Worm (Caenorhabditis elegans) whole organism, L1 larva: ENCODE measurements around the gene ugt-10.
A peak's percentile ranks its signal among the peaks of the same experiment; 100 is the strongest.

Experiments used
- C04F5.9 ChIP-seq: sonication (generic microtip); optimal IDR thresholded peaks from 2 replicates; lab custom pipeline; 2016; ENCODE audit warnings: missing genetic modification characterization, missing compliant biosample characterization
- C34B4.2 ChIP-seq: sonication (generic microtip); optimal IDR thresholded peaks from 2 replicates; lab custom pipeline; 2017; ENCODE audit warnings: mild to moderate bottlenecking, missing genetic modification characterization, missing compliant biosample characterization
- F16B12.6 ChIP-seq: fragments of 150-350 bp; optimal IDR thresholded peaks from 2 replicates; lab custom pipeline; 2014; ENCODE audit warnings: missing biosample characterization, missing genetic modification characterization
- Y116A8C.19 ChIP-seq: sonication (generic microtip); optimal IDR thresholded peaks from 2 replicates; lab custom pipeline; 2016; ENCODE audit warnings: missing compliant biosample characterization, missing genetic modification characterization, borderline replicate concordance
- aha-1 ChIP-seq: fragments of 150-350 bp; optimal IDR thresholded peaks from 2 replicates; lab custom pipeline; 2014; ENCODE audit warnings: missing biosample characterization, missing genetic modification characterization
- alr-1 ChIP-seq: fragments of 200-800 bp; sonication (Bioruptor generic); optimal IDR thresholded peaks from 2 replicates; lab custom pipeline; 2018; ENCODE audit warnings: borderline replicate concordance, mild to moderate bottlenecking, missing genetic modification characterization, missing compliant biosample characterization
- ama-1 ChIP-seq: fragments of 150-350 bp; optimal IDR thresholded peaks from 2 replicates; lab custom pipeline; 2014
- blmp-1 ChIP-seq: fragments of 150-350 bp; optimal IDR thresholded peaks from 2 replicates; lab custom pipeline; 2014; ENCODE audit warnings: missing biosample characterization, missing genetic modification characterization
- ceh-82 ChIP-seq, 3 experiments: fragments of 150-350 bp in 1 of 3; sonication (generic microtip) in 2 of 3; optimal IDR thresholded peaks; 2 replicates each; lab custom pipeline; 2014 to 2017; ENCODE audit warnings: missing biosample characterization in 3 of 3, missing genetic modification characterization in 3 of 3
- ceh-88 ChIP-seq: fragments of 200-800 bp; sonication (Bioruptor generic); IDR thresholded peaks from 2 replicates; pipeline ENCODE4 v1.3.6; 2022; ENCODE audit warnings: missing genetic modification characterization, missing compliant biosample characterization
- ceh-90 ChIP-seq: sonication (generic microtip); optimal IDR thresholded peaks from 2 replicates; lab custom pipeline; 2016; ENCODE audit warnings: missing genetic modification characterization, missing compliant biosample characterization
- dpl-1 ChIP-seq, 3 experiments: fragments of 150-350 bp in 2 of 3; sonication (generic microtip) in 1 of 3; optimal IDR thresholded peaks; 2 replicates each; lab custom pipeline; 2014 to 2017; ENCODE audit warnings: missing biosample characterization in 3 of 3, missing genetic modification characterization in 3 of 3, missing genetic modification reagents in 3 of 3
- efl-1 ChIP-seq, 4 experiments: fragments of 150-350 bp; optimal IDR thresholded peaks in 3 of 4; peaks in 1 of 4; 1 replicate in 1 of 4; 2 replicates in 3 of 4; lab custom pipeline; 2014; ENCODE audit warnings: missing biosample characterization in 2 of 4, missing genetic modification characterization in 2 of 4, missing genetic modification reagents in 2 of 4
- efl-3 ChIP-seq: fragments of 200-800 bp; sonication (Bioruptor generic); optimal IDR thresholded peaks from 2 replicates; lab custom pipeline; 2018; ENCODE audit warnings: mild to moderate bottlenecking, missing genetic modification characterization, missing compliant biosample characterization
- egl-27 ChIP-seq, 2 experiments: fragments of 150-350 bp in 1 of 2; sonication (generic microtip); optimal IDR thresholded peaks; 3 replicates each; lab custom pipeline; 2017 to 2018; ENCODE audit warnings: missing biosample characterization in 2 of 2, missing genetic modification characterization in 2 of 2, missing genetic modification reagents in 2 of 2
- elt-2 ChIP-seq: sonication (generic microtip); optimal IDR thresholded peaks from 2 replicates; lab custom pipeline; 2016; ENCODE audit warnings: missing genetic modification characterization, mild to moderate bottlenecking, inconsistent platforms, missing compliant biosample characterization, missing genetic modification reagents
- fos-1 ChIP-seq: fragments of 150-350 bp; optimal IDR thresholded peaks from 2 replicates; lab custom pipeline; 2014; ENCODE audit warnings: missing biosample characterization, missing genetic modification characterization
- grh-1 ChIP-seq: fragments of 200-800 bp; sonication (Bioruptor generic); IDR thresholded peaks from 2 replicates; pipeline ENCODE4 v1.3.6; 2022; ENCODE audit warnings: missing genetic modification reagents, missing genetic modification characterization, missing compliant biosample characterization
- hpl-2 ChIP-seq: fragments of 150-350 bp; optimal IDR thresholded peaks from 2 replicates; lab custom pipeline; 2014; ENCODE audit warnings: missing biosample characterization, missing genetic modification reagents, missing genetic modification characterization
- jun-1 ChIP-seq: fragments of 150-350 bp; optimal IDR thresholded peaks from 2 replicates; lab custom pipeline; 2014; ENCODE audit warnings: missing biosample characterization, missing genetic modification reagents, missing genetic modification characterization
- lin-35 ChIP-seq, 2 experiments: fragments of 150-350 bp; optimal IDR thresholded peaks; 2 replicates each; lab custom pipeline; 2014; ENCODE audit warnings: missing biosample characterization in 2 of 2, missing genetic modification characterization in 2 of 2, missing genetic modification reagents in 2 of 2
- lin-39 ChIP-seq: fragments of 150-350 bp; optimal IDR thresholded peaks from 2 replicates; lab custom pipeline; 2014; ENCODE audit warnings: missing biosample characterization, missing genetic modification reagents, missing genetic modification characterization
- lir-3 ChIP-seq: sonication (generic microtip); optimal IDR thresholded peaks from 2 replicates; lab custom pipeline; 2016; ENCODE audit warnings: mild to moderate bottlenecking, missing genetic modification characterization, moderate library complexity, missing compliant biosample characterization; ENCODE audit not compliant: poor library complexity
- mab-9 ChIP-seq: fragments of 200-800 bp; sonication (Bioruptor generic); IDR thresholded peaks from 2 replicates; pipeline ENCODE4 v1.3.6; 2022; ENCODE audit warnings: missing genetic modification reagents, missing genetic modification characterization, missing compliant biosample characterization
- nhr-237 ChIP-seq: fragments of 150-350 bp; optimal IDR thresholded peaks from 2 replicates; lab custom pipeline; 2014; ENCODE audit warnings: missing biosample characterization, missing genetic modification characterization
- nhr-76 ChIP-seq: sonication (generic microtip); optimal IDR thresholded peaks from 2 replicates; lab custom pipeline; 2017; ENCODE audit warnings: missing biosample characterization, missing genetic modification characterization
- nhr-77 ChIP-seq: fragments of 150-350 bp; optimal IDR thresholded peaks from 2 replicates; lab custom pipeline; 2014; ENCODE audit warnings: missing biosample characterization, missing genetic modification characterization
- nhr-85 ChIP-seq: sonication (generic microtip); peaks from one replicate; lab custom pipeline; 2016; ENCODE audit warnings: missing genetic modification characterization, inconsistent platforms, missing compliant biosample characterization
- nhr-90 ChIP-seq: sonication (generic microtip); optimal IDR thresholded peaks from 2 replicates; lab custom pipeline; 2016; ENCODE audit warnings: mild to moderate bottlenecking, missing genetic modification characterization, missing compliant biosample characterization; ENCODE audit not compliant: poor library complexity
- rnt-1 ChIP-seq: sonication (generic microtip); optimal IDR thresholded peaks from 2 replicates; lab custom pipeline; 2016; ENCODE audit warnings: mild to moderate bottlenecking, missing genetic modification characterization, moderate library complexity, missing compliant biosample characterization
- snu-23 ChIP-seq: sonication (generic microtip); optimal IDR thresholded peaks from 2 replicates; lab custom pipeline; 2016; ENCODE audit warnings: missing genetic modification characterization, missing compliant biosample characterization
- sptf-1 ChIP-seq: fragments of 150-350 bp; optimal IDR thresholded peaks from 2 replicates; lab custom pipeline; 2014; ENCODE audit warnings: missing biosample characterization, missing genetic modification characterization
- sup-37 ChIP-seq: fragments of 200-800 bp; sonication (Bioruptor generic); optimal IDR thresholded peaks from 2 replicates; lab custom pipeline; 2018; ENCODE audit warnings: mild to moderate bottlenecking, missing genetic modification characterization, missing compliant biosample characterization
- tbx-2 ChIP-seq: sonication (generic microtip); optimal IDR thresholded peaks from 2 replicates; lab custom pipeline; 2016; ENCODE audit warnings: missing genetic modification characterization, missing compliant biosample characterization
- unc-30 ChIP-seq: sonication (generic microtip); optimal IDR thresholded peaks from 2 replicates; lab custom pipeline; 2017; ENCODE audit warnings: missing biosample characterization, missing genetic modification characterization
- vab-15 ChIP-seq: sonication (generic microtip); optimal IDR thresholded peaks from 2 replicates; lab custom pipeline; 2017; ENCODE audit warnings: missing genotype, mild to moderate bottlenecking, missing genetic modification characterization, missing compliant biosample characterization

The ugt-10 gene

DNA sequence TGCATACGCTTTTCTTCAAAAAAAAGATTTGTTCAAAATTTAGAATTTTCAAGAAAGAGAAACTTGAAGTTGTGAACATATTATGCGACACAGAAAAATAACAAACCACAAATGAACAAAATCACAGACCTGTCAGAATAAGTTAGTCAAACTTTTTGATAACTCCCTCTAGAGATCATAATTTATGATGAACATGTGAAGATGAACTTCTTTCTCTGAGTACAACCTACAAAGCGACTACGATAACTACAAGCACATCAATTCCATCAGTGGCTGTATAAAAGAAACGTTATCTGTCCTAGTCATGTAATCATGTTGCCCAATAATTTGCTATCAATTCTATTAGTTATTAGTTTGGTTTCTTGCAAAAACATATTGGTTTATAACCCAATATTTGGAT is 4.2 kb downstream of the ugt-10 start, which contains the start of gene ugt-9 (continued):
- TF ChIP-seq nhr-77 (tag; lab: Kevin White, UChicago) (peak; percentile 22), hpl-2 (GFP tag; lab: Kevin White, UChicago) (no peak), rnt-1 (tag; lab: Kevin White, UChicago) (no peak), dpl-1 (GFP tag; optimal IDR thresholded peaks at IDR 0.05; lab: Kevin White, UChicago) (no peak), nhr-85 (tag; lab: Kevin White, UChicago) (peak; percentile 84), sptf-1 (tag; lab: Kevin White, UChicago) (no peak), nhr-76 (peak; percentile 77), efl-3 (no peak), lin-35 (GFP tag; optimal IDR thresholded peaks at IDR 0.05; lab: Kevin White, UChicago) (peak in 1 of 2 experiments; percentile 7), lin-39 (tag; lab: Kevin White, UChicago) (no peak), ceh-82 (tag; optimal IDR thresholded peaks at IDR 0.05; lab: Kevin White, UChicago) (no peak), aha-1 (no peak), nhr-90 (peak; percentile 39), unc-30 (no peak), vab-15 (tag; lab: Kevin White, UChicago) (no peak), ceh-88 (GFP tag; lab: Robert Waterston, UW) (no peak), tbx-2 (peak; percentile 41), fos-1 (tag; lab: Kevin White, UChicago) (no peak), ceh-90 (tag; lab: Kevin White, UChicago) (no peak), jun-1 (tag; lab: Kevin White, UChicago) (no peak), F16B12.6 (tag; lab: Kevin White, UChicago) (no peak)

- TF ChIP-seq snu-23 (GFP tag; lab: Kevin White, UChicago) = no peak
- TF ChIP-seq mab-9 (GFP tag; lab: Robert Waterston, UW) = no peak
- TF ChIP-seq aha-1 = no peak
- TF ChIP-seq grh-1 (GFP tag; lab: Robert Waterston, UW) = no peak
- TF ChIP-seq ama-1 (lab: Kevin White, UChicago) = no peak
- TF ChIP-seq hpl-2 (GFP tag; lab: Kevin White, UChicago) = no peak
- no peak for TF ChIP-seq nhr-237 (tag; lab: Kevin White, UChicago)
- TF ChIP-seq lir-3 = no peak
- no peak for TF ChIP-seq elt-2 (tag; lab: Kevin White, UChicago)
- TF ChIP-seq C34B4.2 = no peak
- no peak for TF ChIP-seq nhr-85 (tag; lab: Kevin White, UChicago)
- no peak for TF ChIP-seq alr-1 (tag; lab: Kevin White, UChicago)
- TF ChIP-seq fos-1 (tag; lab: Kevin White, UChicago) = no peak
These were observed 4.9 kb downstream of the ugt-10 start, which contains the start of gene ugt-11 for ce11 chrV:4894971-4895370. Gene ugt-11, minus strand, starts transcription at chrV:4895071.

DNA sequence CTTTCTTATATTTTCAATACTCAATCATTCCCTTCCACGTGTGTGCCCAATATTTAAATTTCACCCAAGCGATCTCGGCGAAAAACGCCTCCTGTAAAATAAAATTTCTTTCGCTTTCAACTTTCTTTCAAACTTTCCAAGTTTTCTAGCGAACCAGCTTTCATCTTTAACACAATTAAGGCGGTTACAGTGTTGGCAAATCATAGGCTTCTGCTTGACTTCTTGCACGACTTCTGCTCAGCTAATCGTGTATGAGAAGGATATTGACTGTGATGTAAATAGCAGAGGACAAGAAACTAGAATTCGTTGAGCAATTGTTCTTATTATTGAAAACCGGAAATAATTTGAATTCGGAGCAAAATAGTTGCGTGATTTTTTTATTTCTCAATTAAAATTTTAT is 8.6 kb downstream of the ugt-10 start:
- TF ChIP-seq C04F5.9 (no peak), Y116A8C.19 (tag; lab: Kevin White, UChicago) (no peak), blmp-1 (no peak)

DNA sequence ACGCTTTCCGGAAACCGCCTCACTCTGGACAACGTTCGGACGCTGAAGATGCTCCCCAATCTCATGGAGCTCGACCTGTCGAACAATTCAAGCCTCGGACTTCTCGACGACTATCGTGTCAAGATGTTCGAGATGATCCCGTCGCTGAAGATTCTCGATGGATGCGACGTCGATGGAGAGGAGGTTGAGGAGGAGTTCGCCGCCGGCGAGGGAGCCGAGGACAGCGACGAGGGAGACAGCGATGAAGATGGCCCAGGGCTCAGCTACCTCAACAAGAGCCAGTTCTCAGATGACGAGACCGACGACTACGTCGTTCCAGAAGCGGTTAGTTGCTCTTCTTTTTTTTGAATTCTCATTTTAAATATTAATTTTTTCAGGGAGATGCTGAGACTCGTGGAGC is 9.1 kb downstream of the ugt-10 start:
- no peak for TF ChIP-seq sup-37 (GFP tag; lab: Kevin White, UChicago)
- no peak for TF ChIP-seq nhr-90
- TF ChIP-seq egl-27 (tag; optimal IDR thresholded peaks at IDR 0.05; lab: Kevin White, UChicago) = no peak
- TF ChIP-seq efl-1 (optimal IDR thresholded peaks at IDR 0.05; lab: Kevin White, UChicago) = no peak
- peak in 1 of 2 experiments; percentile 15 for TF ChIP-seq efl-1 (GFP tag; optimal IDR thresholded peaks at IDR 0.05 in 1 of 2; lab: Kevin White, UChicago)
